Fruit fly (Drosophila melanogaster) whole organism, embryonic: ENCODE results near the gene Fancd2.

ENCODE experiments used
- ATbp ChIP-seq: fragments of 200-800 bp; sonication (Bioruptor generic); optimal IDR thresholded peaks from 2 replicates; lab custom pipeline; 2017; ENCODE audit warnings: missing biosample characterization, mild to moderate bottlenecking, missing genetic modification characterization, missing genetic modification reagents
- Awh ChIP-seq: fragments of 200-800 bp; sonication (Bioruptor generic); IDR thresholded peaks from 2 replicates; pipeline ENCODE4, ENCODE4 v1.3.6; 2022; ENCODE audit warnings: missing biosample characterization, missing genetic modification characterization
- Bgb ChIP-seq: fragments of 200-800 bp; sonication (Bioruptor generic); IDR thresholded peaks from 2 replicates; pipeline ENCODE4 v1.3.6; 2022; ENCODE audit warnings: missing biosample characterization, missing genetic modification characterization; ENCODE audit not compliant: partially characterized antibody
- Bteb2 ChIP-seq: fragments of 200-800 bp; sonication (Bioruptor generic); optimal IDR thresholded peaks from 2 replicates; lab custom pipeline; 2016; ENCODE audit warnings: missing biosample characterization, missing genetic modification characterization
- CG10209 ChIP-seq: fragments of 200-800 bp; sonication (Bioruptor generic); optimal IDR thresholded peaks from 3 replicates; lab custom pipeline; 2017; ENCODE audit warnings: missing biosample characterization, mild to moderate bottlenecking, missing genetic modification characterization, missing genetic modification reagents
- CG11695 ChIP-seq: fragments of 200-800 bp; sonication (Bioruptor generic); IDR thresholded peaks from 3 replicates; pipeline ENCODE4 v1.3.6; 2022; ENCODE audit warnings: missing biosample characterization, missing genetic modification characterization
- CG12104 ChIP-seq: fragments of 200-800 bp; sonication (Bioruptor generic); optimal IDR thresholded peaks from 3 replicates; lab custom pipeline; 2016; ENCODE audit warnings: missing biosample characterization, missing genetic modification characterization
- CG1233 ChIP-seq: fragments of 200-800 bp; sonication (Bioruptor generic); optimal IDR thresholded peaks from 4 replicates; lab custom pipeline; 2018; ENCODE audit warnings: missing biosample characterization, mild to moderate bottlenecking, missing genetic modification characterization
- CG13296 ChIP-seq: fragments of 200-800 bp; sonication (Bioruptor generic); optimal IDR thresholded peaks from 3 replicates; lab custom pipeline; 2018; ENCODE audit warnings: missing biosample characterization, mild to moderate bottlenecking, missing genetic modification characterization
- CG16863 ChIP-seq: fragments of 200-800 bp; sonication (Bioruptor generic); optimal IDR thresholded peaks from 3 replicates; lab custom pipeline; 2016; ENCODE audit warnings: missing biosample characterization, missing genetic modification characterization
- CG17186 ChIP-seq: fragments of 200-800 bp; sonication (Bioruptor generic); optimal IDR thresholded peaks from 3 replicates; lab custom pipeline; 2017; ENCODE audit warnings: missing biosample characterization, missing genetic modification reagents, missing genetic modification characterization
- CG17361 ChIP-seq: fragments of 200-800 bp; sonication (Bioruptor generic); IDR thresholded peaks from 3 replicates; pipeline ENCODE4 v1.3.6; 2022; ENCODE audit warnings: missing biosample characterization, missing genetic modification characterization
- CG17829 ChIP-seq: fragments of 200-800 bp; optimal IDR thresholded peaks from 2 replicates; lab custom pipeline; 2019; ENCODE audit warnings: missing biosample characterization, mild to moderate bottlenecking, missing genetic modification characterization, moderate library complexity
- CG18599 ChIP-seq: fragments of 200-800 bp; sonication (Bioruptor generic); optimal IDR thresholded peaks from 3 replicates; lab custom pipeline; 2017; ENCODE audit warnings: missing biosample characterization, missing genetic modification characterization, mild to moderate bottlenecking, moderate library complexity, missing genetic modification reagents
- CG2678 ChIP-seq: fragments of 200-800 bp; sonication (Bioruptor generic); optimal IDR thresholded peaks from 3 replicates; lab custom pipeline; 2019; ENCODE audit warnings: missing biosample characterization, mild to moderate bottlenecking, missing genetic modification characterization, moderate library complexity
- CG31224 ChIP-seq: fragments of 200-800 bp; sonication (Bioruptor generic); IDR thresholded peaks from 2 replicates; pipeline ENCODE4 v1.3.6; 2022; ENCODE audit warnings: missing biosample characterization, missing genetic modification characterization
- CG3847 ChIP-seq: fragments of 200-800 bp; sonication (Bioruptor generic); IDR thresholded peaks from 2 replicates; pipeline ENCODE4 v1.3.6; 2022; ENCODE audit warnings: missing biosample characterization, missing genetic modification characterization
- CG4424 ChIP-seq: fragments of 200-800 bp; sonication (Bioruptor generic); optimal IDR thresholded peaks from 3 replicates; lab custom pipeline; 2016; ENCODE audit warnings: missing biosample characterization, missing genetic modification characterization
- CG6813 ChIP-seq: fragments of 200-800 bp; sonication (Bioruptor generic); optimal IDR thresholded peaks from 2 replicates; lab custom pipeline; 2017; ENCODE audit warnings: missing biosample characterization, missing genetic modification characterization, mild to moderate bottlenecking, moderate library complexity, missing genetic modification reagents
- CG8388 ChIP-seq: fragments of 200-800 bp; sonication (Bioruptor generic); optimal IDR thresholded peaks from 2 replicates; lab custom pipeline; 2019; ENCODE audit warnings: missing biosample characterization, mild to moderate bottlenecking, missing genetic modification characterization, moderate library complexity
- CG9437 ChIP-seq: fragments of 200-800 bp; sonication (Bioruptor generic); optimal IDR thresholded peaks from 2 replicates; lab custom pipeline; 2018; ENCODE audit warnings: missing biosample characterization, mild to moderate bottlenecking, missing genetic modification characterization
- CTCF ChIP-seq: fragments of 200-800 bp; sonication (Bioruptor generic); optimal IDR thresholded peaks from 2 replicates; lab custom pipeline; 2017; ENCODE audit warnings: missing biosample characterization, mild to moderate bottlenecking, missing genetic modification characterization, moderate library complexity
- Drgx ChIP-seq: fragments of 200-800 bp; sonication (Bioruptor generic); IDR thresholded peaks from 2 replicates; pipeline ENCODE4 v1.3.6; 2022; ENCODE audit warnings: missing biosample characterization, missing genetic modification characterization
- HLH54F ChIP-seq: fragments of 200-800 bp; sonication (Bioruptor generic); optimal IDR thresholded peaks from 3 replicates; lab custom pipeline; 2016; ENCODE audit warnings: missing biosample characterization, missing genetic modification characterization
- HmgZ ChIP-seq: fragments of 200-800 bp; sonication (Bioruptor generic); optimal IDR thresholded peaks from 2 replicates; lab custom pipeline; 2018; ENCODE audit warnings: missing biosample characterization, mild to moderate bottlenecking, missing genetic modification characterization
- Mad ChIP-seq: fragments of 200-800 bp; sonication (Bioruptor generic); optimal IDR thresholded peaks from 2 replicates; lab custom pipeline; 2016; ENCODE audit warnings: missing biosample characterization, missing genetic modification characterization
- NC2α ChIP-seq: fragments of 200-800 bp; sonication (Bioruptor generic); optimal IDR thresholded peaks from 2 replicates; lab custom pipeline; 2016; ENCODE audit warnings: missing biosample characterization, missing genetic modification characterization
- Nf-YB ChIP-seq: fragments of 200-800 bp; sonication (Bioruptor generic); optimal IDR thresholded peaks from 3 replicates; lab custom pipeline; 2019; ENCODE audit warnings: missing biosample characterization, mild to moderate bottlenecking, missing genetic modification characterization, moderate library complexity
- Oli ChIP-seq: fragments of 200-800 bp; sonication (Bioruptor generic); optimal IDR thresholded peaks from 2 replicates; lab custom pipeline; 2018; ENCODE audit warnings: missing biosample characterization, mild to moderate bottlenecking, missing genetic modification characterization, moderate library complexity
- Poxn ChIP-seq: fragments of 200-800 bp; sonication (Bioruptor generic); IDR thresholded peaks from 2 replicates; pipeline ENCODE4 v1.3.6; 2022; ENCODE audit warnings: missing biosample characterization, missing genetic modification characterization
- ash1 ChIP-seq: fragments of 200-800 bp; sonication (Bioruptor generic); optimal IDR thresholded peaks from 2 replicates; lab custom pipeline; 2018; ENCODE audit warnings: missing biosample characterization, mild to moderate bottlenecking, missing genetic modification characterization
- bsh ChIP-seq, 2 experiments: fragments of 200-800 bp; sonication (Bioruptor generic); optimal IDR thresholded peaks; 2 replicates each; lab custom pipeline; 2017 to 2018; ENCODE audit warnings: mild to moderate bottlenecking in 2 of 2, missing biosample characterization in 2 of 2, missing genetic modification characterization in 2 of 2, moderate library complexity in 1 of 2
- btn ChIP-seq: fragments of 200-800 bp; sonication (Bioruptor generic); optimal IDR thresholded peaks from 2 replicates; lab custom pipeline; 2016; ENCODE audit warnings: missing biosample characterization, missing genetic modification characterization
- chinmo ChIP-seq: fragments of 200-800 bp; sonication (Bioruptor generic); IDR thresholded peaks from 4 replicates; pipeline ENCODE4 v1.3.6; 2022; ENCODE audit warnings: missing biosample characterization, missing genetic modification characterization; ENCODE audit not compliant: partially characterized antibody
- dmrt11E ChIP-seq: fragments of 200-800 bp; sonication (Bioruptor generic); optimal IDR thresholded peaks from 3 replicates; lab custom pipeline; 2018; ENCODE audit warnings: missing biosample characterization, mild to moderate bottlenecking, missing genetic modification characterization, moderate library complexity
- fd64A ChIP-seq: fragments of 200-800 bp; sonication (Bioruptor generic); optimal IDR thresholded peaks from 3 replicates; lab custom pipeline; 2018; ENCODE audit warnings: missing biosample characterization, mild to moderate bottlenecking, missing genetic modification characterization
- fd96Cb ChIP-seq: fragments of 200-800 bp; sonication (Bioruptor generic); optimal IDR thresholded peaks from 2 replicates; lab custom pipeline; 2018; ENCODE audit warnings: missing biosample characterization, mild to moderate bottlenecking, missing genetic modification characterization, moderate library complexity
- ftz-f1 ChIP-seq: fragments of 200-800 bp; sonication (Bioruptor generic); optimal IDR thresholded peaks from 2 replicates; lab custom pipeline; 2016; ENCODE audit warnings: missing biosample characterization, missing genetic modification characterization
- gsb-n ChIP-seq: fragments of 200-800 bp; sonication (Bioruptor generic); optimal IDR thresholded peaks from 3 replicates; lab custom pipeline; 2018; ENCODE audit warnings: missing biosample characterization, mild to moderate bottlenecking, missing genetic modification characterization
- row ChIP-seq: fragments of 200-800 bp; sonication (Bioruptor generic); IDR thresholded peaks from 3 replicates; pipeline ENCODE4 v1.3.6; 2022; ENCODE audit warnings: missing biosample characterization, missing genetic modification characterization
- salm ChIP-seq: fragments of 200-800 bp; sonication (Bioruptor generic); optimal IDR thresholded peaks from 2 replicates; lab custom pipeline; 2018; ENCODE audit warnings: missing biosample characterization, mild to moderate bottlenecking, missing genetic modification characterization
- sens ChIP-seq: fragments of 200-800 bp; sonication (Bioruptor generic); peaks from one replicate; lab custom pipeline; 2016; ENCODE audit warnings: missing biosample characterization, missing genetic modification characterization
- sqz ChIP-seq: fragments of 200-800 bp; sonication (Bioruptor generic); optimal IDR thresholded peaks from 3 replicates; lab custom pipeline; 2018; ENCODE audit warnings: missing biosample characterization, mild to moderate bottlenecking, missing genetic modification characterization
- tio ChIP-seq: fragments of 200-800 bp; sonication (Bioruptor generic); optimal IDR thresholded peaks from 2 replicates; lab custom pipeline; 2017; ENCODE audit warnings: missing biosample characterization, missing genetic modification characterization, inconsistent platforms
- vnd ChIP-seq: fragments of 200-800 bp; sonication (Bioruptor generic); IDR thresholded peaks from 3 replicates; pipeline ENCODE4 v1.3.6; 2022; ENCODE audit warnings: missing biosample characterization, missing genetic modification characterization; ENCODE audit not compliant: partially characterized antibody
- wek ChIP-seq: fragments of 200-800 bp; sonication (Bioruptor generic); optimal IDR thresholded peaks from 3 replicates; lab custom pipeline; 2018; ENCODE audit warnings: missing biosample characterization, mild to moderate bottlenecking, missing genetic modification characterization, moderate library complexity
- z ChIP-seq: fragments of 200-800 bp; sonication (Bioruptor generic); IDR thresholded peaks from 3 replicates; pipeline ENCODE4 v1.3.6; 2022; ENCODE audit warnings: missing biosample characterization, missing genetic modification characterization

Fancd2 gene

DNA sequence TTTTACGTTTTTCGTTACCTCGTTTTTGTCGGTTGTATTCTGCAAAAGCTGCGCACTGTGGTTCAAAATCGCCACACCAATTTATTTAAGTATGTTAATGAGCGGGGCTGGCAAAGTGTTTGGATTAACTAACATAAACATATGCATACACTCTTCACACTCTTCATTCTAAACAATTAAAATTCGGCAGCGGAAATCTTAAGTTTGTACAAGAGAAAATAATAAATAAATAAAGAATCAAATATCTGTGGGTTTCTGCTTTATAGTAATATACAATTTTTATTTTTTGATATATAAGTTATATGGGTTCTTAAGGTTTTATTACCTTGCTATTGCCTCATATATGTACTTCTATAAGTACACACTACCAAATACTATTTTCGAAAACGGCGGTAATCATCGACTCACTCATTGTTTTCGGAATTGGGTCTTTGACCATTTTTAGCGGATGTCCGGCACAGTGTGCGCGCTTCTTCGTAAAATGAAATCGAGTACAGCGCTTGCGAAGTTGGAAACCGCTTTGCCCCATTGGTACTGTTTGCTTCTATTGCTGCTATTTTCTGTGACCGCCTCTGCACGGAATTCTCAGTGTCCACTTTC, 20.4 kb upstream of the Fancd2 start (continued):
- peak; percentile 21 for TF ChIP-seq CG10209
- TF ChIP-seq CG2678 (tag; lab: Kevin White, UChicago): peak; percentile 47
- peak; percentile 37 for TF ChIP-seq CG9437 (GFP tag; lab: Kevin White, UChicago)
- peak; percentile 9 for TF ChIP-seq tio (GFP tag; lab: Kevin White, UChicago)

DNA sequence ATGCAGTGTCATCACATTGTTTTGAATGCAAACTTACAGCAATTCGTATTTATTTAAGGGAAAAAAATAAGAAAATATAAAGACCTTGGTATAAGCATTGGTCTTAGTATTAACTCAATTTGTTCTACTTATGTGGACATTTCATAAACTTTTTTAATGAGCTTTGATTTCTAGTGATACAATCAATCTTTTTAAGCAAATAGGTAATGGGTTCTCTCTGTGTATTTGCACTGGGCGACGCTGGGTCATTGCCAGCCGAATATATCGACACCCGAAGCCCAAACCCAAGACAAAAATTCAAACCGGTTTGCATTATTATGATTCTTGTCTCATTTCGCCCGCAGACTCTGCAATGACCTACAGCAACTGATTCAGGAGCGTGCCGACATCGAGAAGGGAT, 19.5 kb upstream of the Fancd2 start:
- TF ChIP-seq CG17361 (GFP tag; lab: Robert Waterston, UW) (no peak), Awh (GFP tag; lab: Robert Waterston, UW) (0 out of 2 replicates have a peak, but pooled peaks have one; percentile 12), row (0 out of 3 replicates have a peak, but pooled peaks have one; percentile 11), Poxn (GFP tag; lab: Robert Waterston, UW) (no peak), sens (peak; percentile 27), CG3847 (GFP tag; lab: Robert Waterston, UW) (no peak), CG11695 (peak; percentile 11; the same call in 1 of the 3 replicates), Drgx (0 out of 2 replicates have a peak, but pooled peaks have one; percentile 8)

DNA sequence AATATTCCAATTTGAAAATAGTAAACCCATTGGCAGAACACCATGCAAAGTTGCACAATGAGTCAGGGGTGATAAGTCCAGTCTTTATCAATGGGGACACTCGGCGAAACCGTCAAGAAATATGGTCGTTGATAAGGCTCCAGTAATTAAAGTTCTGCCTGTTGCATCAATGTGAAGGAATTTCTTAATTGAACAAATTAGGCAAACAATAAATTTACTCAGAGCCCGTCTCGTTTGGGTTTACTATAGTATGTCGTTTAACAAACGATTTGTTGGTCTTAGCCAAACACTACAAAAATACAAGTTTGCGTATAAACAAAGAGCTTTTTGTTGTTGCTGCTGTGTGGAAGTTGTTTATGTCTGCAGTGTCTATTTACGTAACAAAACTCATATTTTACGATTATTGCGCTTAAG, 18.8 kb upstream of the Fancd2 start:
- TF ChIP-seq CG12104 (GFP tag; lab: Kevin White, UChicago) (peak; percentile 19), gsb-n (tag; lab: Kevin White, UChicago) (peak; percentile 27), ash1 (GFP tag; lab: Kevin White, UChicago) (peak; percentile 13), ftz-f1 (no peak), HLH54F (no peak), CG8388 (GFP tag; lab: Kevin White, UChicago) (no peak), ATbp (GFP tag; lab: Kevin White, UChicago) (peak; percentile 79), NC2α (GFP tag; lab: Kevin White, UChicago) (no peak), vnd (GFP tag; lab: Robert Waterston, UW) (no peak), fd64A (GFP tag; lab: Kevin White, UChicago) (peak; percentile 29), Oli (tag; lab: Kevin White, UChicago) (peak; percentile 44), CG17361 (GFP tag; lab: Robert Waterston, UW) (no peak), CG31224 (GFP tag; lab: Robert Waterston, UW) (no peak), CG16863 (GFP tag; lab: Kevin White, UChicago) (no peak), HmgZ (tag; lab: Kevin White, UChicago) (peak; percentile 55), CG18599 (peak; percentile 40), Bgb (GFP tag; lab: Robert Waterston, UW) (no peak), CG17829 (no peak), bsh (GFP tag; optimal IDR thresholded peaks at IDR 0.05; lab: Kevin White, UChicago) (peak in 1 of 2 experiments; percentile 44), wek (GFP tag; lab: Kevin White, UChicago) (peak; percentile 67), sqz (GFP tag; lab: Kevin White, UChicago) (no peak), CG4424 (GFP tag; lab: Kevin White, UChicago) (peak; percentile 26), dmrt11E (tag; lab: Kevin White, UChicago) (no peak), z (GFP tag; lab: Robert Waterston, UW) (0 out of 3 replicates have a peak, but pooled peaks have one; percentile 11), Bteb2 (GFP tag; lab: Kevin White, UChicago) (peak; percentile 3), CG6813 (GFP tag; lab: Kevin White, UChicago) (peak; percentile 36), chinmo (GFP tag; lab: Robert Waterston, UW) (no peak), Nf-YB (GFP tag; lab: Kevin White, UChicago) (no peak), CG17186 (GFP tag; lab: Kevin White, UChicago) (no peak), CTCF (GFP tag; lab: Kevin White, UChicago) (peak; percentile 17), sens (peak; percentile 67), salm (tag; lab: Kevin White, UChicago) (peak; percentile 46), btn (GFP tag; lab: Kevin White, UChicago) (peak; percentile 3), fd96Cb (tag; lab: Kevin White, UChicago) (no peak), Mad (no peak), CG13296 (peak; percentile 73), CG1233 (peak; percentile 63)
